Fruit fly (Drosophila melanogaster) whole organism, embryonic: ENCODE data around the gene CG8379.
A peak's percentile ranks its signal among the peaks of the same experiment; 100 is the strongest.

Experiments
- Atf-2 ChIP-seq: fragments of 200-800 bp; sonication (Bioruptor generic); optimal IDR thresholded peaks from 2 replicates; lab custom pipeline; 2016; ENCODE audit warnings: missing biosample characterization, missing genetic modification characterization
- CG13894 ChIP-seq: fragments of 200-800 bp; sonication (Bioruptor generic); optimal IDR thresholded peaks from 3 replicates; lab custom pipeline; 2018; ENCODE audit warnings: missing biosample characterization, mild to moderate bottlenecking, missing genetic modification characterization, moderate library complexity
- CG15073 ChIP-seq: fragments of 200-800 bp; sonication (Bioruptor generic); optimal IDR thresholded peaks from 2 replicates; lab custom pipeline; 2016; ENCODE audit warnings: missing biosample characterization, missing genetic modification characterization
- CG15269 ChIP-seq: fragments of 200-800 bp; sonication (Bioruptor generic); optimal IDR thresholded peaks from 2 replicates; lab custom pipeline; 2018; ENCODE audit warnings: missing biosample characterization, mild to moderate bottlenecking, missing genetic modification characterization, moderate library complexity
- CG17328 ChIP-seq: fragments of 200-800 bp; sonication (Bioruptor generic); IDR thresholded peaks from 2 replicates; pipeline ENCODE4 v1.3.6; 2022; ENCODE audit warnings: missing biosample characterization, missing genetic modification characterization
- CG17568 ChIP-seq: fragments of 200-800 bp; sonication (Bioruptor generic); optimal IDR thresholded peaks from 2 replicates; lab custom pipeline; 2018; ENCODE audit warnings: missing biosample characterization, mild to moderate bottlenecking, missing genetic modification characterization, moderate library complexity
- CG17802 ChIP-seq: fragments of 200-800 bp; sonication (Bioruptor generic); optimal IDR thresholded peaks from 2 replicates; lab custom pipeline; 2018; ENCODE audit warnings: missing biosample characterization, mild to moderate bottlenecking, missing genetic modification characterization, moderate library complexity
- CG1792 ChIP-seq: fragments of 200-800 bp; sonication (Bioruptor generic); optimal IDR thresholded peaks from 2 replicates; lab custom pipeline; 2016; ENCODE audit warnings: missing biosample characterization, missing genetic modification characterization
- CG18262 ChIP-seq: fragments of 200-800 bp; optimal IDR thresholded peaks from 3 replicates; lab custom pipeline; 2019; ENCODE audit warnings: missing biosample characterization, mild to moderate bottlenecking, missing genetic modification characterization, moderate library complexity
- CG31224 ChIP-seq: fragments of 200-800 bp; sonication (Bioruptor generic); IDR thresholded peaks from 2 replicates; pipeline ENCODE4 v1.3.6; 2022; ENCODE audit warnings: missing biosample characterization, missing genetic modification characterization
- CG32772 ChIP-seq: fragments of 200-800 bp; sonication (Bioruptor generic); IDR thresholded peaks from 2 replicates; pipeline ENCODE4 v1.3.6; 2022; ENCODE audit warnings: missing biosample characterization, missing genetic modification characterization
- CG3726 ChIP-seq: fragments of 200-800 bp; sonication (Bioruptor generic); IDR thresholded peaks from 3 replicates; pipeline ENCODE4, ENCODE4 v1.3.6; 2022; ENCODE audit warnings: missing biosample characterization, missing genetic modification characterization
- CG3847 ChIP-seq: fragments of 200-800 bp; sonication (Bioruptor generic); IDR thresholded peaks from 2 replicates; pipeline ENCODE4 v1.3.6; 2022; ENCODE audit warnings: missing biosample characterization, missing genetic modification characterization
- CG4282 ChIP-seq: fragments of 200-800 bp; sonication (Bioruptor generic); optimal IDR thresholded peaks from 2 replicates; lab custom pipeline; 2016; ENCODE audit warnings: missing biosample characterization, missing genetic modification characterization
- CG7745 ChIP-seq: fragments of 200-800 bp; sonication (Bioruptor generic); optimal IDR thresholded peaks from 2 replicates; lab custom pipeline; 2018; ENCODE audit warnings: missing biosample characterization, mild to moderate bottlenecking, missing genetic modification characterization, moderate library complexity
- CG9797 ChIP-seq: fragments of 200-800 bp; sonication (Bioruptor generic); optimal IDR thresholded peaks from 3 replicates; lab custom pipeline; 2018; ENCODE audit warnings: missing biosample characterization, mild to moderate bottlenecking, missing genetic modification characterization
- CkIIα-i1 ChIP-seq: fragments of 200-800 bp; sonication (Bioruptor generic); IDR thresholded peaks from 2 replicates; pipeline ENCODE4 v1.3.6; 2022; ENCODE audit warnings: missing biosample characterization, missing genetic modification characterization
- Dp ChIP-seq: fragments of 200-800 bp; sonication (Bioruptor generic); optimal IDR thresholded peaks from 2 replicates; lab custom pipeline; 2018; ENCODE audit warnings: missing biosample characterization, mild to moderate bottlenecking, missing genetic modification characterization, moderate library complexity
- Dref ChIP-seq: fragments of 200-800 bp; sonication (Bioruptor generic); IDR thresholded peaks from 2 replicates; pipeline ENCODE4 v1.3.6; 2022; ENCODE audit warnings: missing biosample characterization, missing genetic modification characterization
- E2f2 ChIP-seq: fragments of 200-800 bp; sonication (Bioruptor generic); IDR thresholded peaks from 2 replicates; pipeline ENCODE4 v1.3.6; 2022; ENCODE audit warnings: missing biosample characterization, missing genetic modification characterization
- Elba2 ChIP-seq: fragments of 200-800 bp; sonication (Bioruptor generic); optimal IDR thresholded peaks from 3 replicates; lab custom pipeline; 2016; ENCODE audit warnings: missing biosample characterization, missing genetic modification characterization
- Fer1 ChIP-seq: fragments of 200-800 bp; sonication (Bioruptor generic); optimal IDR thresholded peaks from 2 replicates; lab custom pipeline; 2017; ENCODE audit warnings: missing biosample characterization, mild to moderate bottlenecking, missing genetic modification characterization
- Hr51 ChIP-seq, 2 experiments: fragments of 200-800 bp; sonication (Bioruptor generic); optimal IDR thresholded peaks; 2 replicates in 1 of 2; 3 replicates in 1 of 2; lab custom pipeline; 2016 to 2018; ENCODE audit warnings: missing biosample characterization in 2 of 2, missing genetic modification characterization in 2 of 2, mild to moderate bottlenecking in 1 of 2, moderate library complexity in 1 of 2
- Kr ChIP-seq: fragments of 200-800 bp; sonication (Bioruptor generic); optimal IDR thresholded peaks from 2 replicates; lab custom pipeline; 2017; ENCODE audit warnings: missing biosample characterization, mild to moderate bottlenecking, missing genetic modification characterization
- Mad ChIP-seq: fragments of 200-800 bp; sonication (Bioruptor generic); optimal IDR thresholded peaks from 2 replicates; lab custom pipeline; 2016; ENCODE audit warnings: missing biosample characterization, missing genetic modification characterization
- Max ChIP-seq: fragments of 200-800 bp; sonication (Bioruptor generic); optimal IDR thresholded peaks from 2 replicates; lab custom pipeline; 2016; ENCODE audit warnings: missing biosample characterization, mild to moderate bottlenecking, missing genetic modification characterization
- Mes4 ChIP-seq: fragments of 200-800 bp; sonication (Bioruptor generic); optimal IDR thresholded peaks from 2 replicates; lab custom pipeline; 2016; ENCODE audit warnings: missing biosample characterization, missing genetic modification characterization
- NK7.1 ChIP-seq: fragments of 200-800 bp; sonication (Bioruptor generic); optimal IDR thresholded peaks from 3 replicates; lab custom pipeline; 2016; ENCODE audit warnings: missing biosample characterization, missing genetic modification characterization
- Sox102F ChIP-seq: fragments of 200-800 bp; sonication (Bioruptor generic); optimal IDR thresholded peaks from 2 replicates; lab custom pipeline; 2018; ENCODE audit warnings: missing biosample characterization, mild to moderate bottlenecking, missing genetic modification characterization, moderate library complexity
- Ssrp ChIP-seq: fragments of 200-800 bp; sonication (Bioruptor generic); optimal IDR thresholded peaks from 2 replicates; lab custom pipeline; 2018; ENCODE audit warnings: missing biosample characterization, mild to moderate bottlenecking, missing genetic modification characterization, moderate library complexity
- Usf ChIP-seq: fragments of 200-800 bp; sonication (Bioruptor generic); optimal IDR thresholded peaks from 2 replicates; lab custom pipeline; 2017; ENCODE audit warnings: missing genotype, missing biosample characterization, missing genetic modification characterization
- ac ChIP-seq: fragments of 200-800 bp; sonication (Bioruptor generic); optimal IDR thresholded peaks from 3 replicates; lab custom pipeline; 2017; ENCODE audit warnings: missing biosample characterization, mild to moderate bottlenecking, missing genetic modification characterization
- croc ChIP-seq: fragments of 200-800 bp; sonication (Bioruptor generic); conservative IDR thresholded peaks from 3 replicates; pipeline ENCODE4 v1.3.6; 2022; ENCODE audit warnings: missing biosample characterization, missing genetic modification characterization
- dm ChIP-seq: fragments of 200-800 bp; sonication (Bioruptor generic); optimal IDR thresholded peaks from 3 replicates; lab custom pipeline; 2016; ENCODE audit warnings: missing biosample characterization, missing genetic modification characterization
- fd3F ChIP-seq: fragments of 200-800 bp; sonication (Bioruptor generic); optimal IDR thresholded peaks from 2 replicates; lab custom pipeline; 2018; ENCODE audit warnings: missing biosample characterization, mild to moderate bottlenecking, missing genetic modification characterization, moderate library complexity
- gsb-n ChIP-seq: fragments of 200-800 bp; sonication (Bioruptor generic); optimal IDR thresholded peaks from 3 replicates; lab custom pipeline; 2018; ENCODE audit warnings: missing biosample characterization, mild to moderate bottlenecking, missing genetic modification characterization
- gt ChIP-seq: fragments of 200-800 bp; sonication (Bioruptor generic); IDR thresholded peaks from 2 replicates; pipeline ENCODE4 v1.3.6; 2022; ENCODE audit warnings: missing biosample characterization, missing genetic modification characterization
- hkb ChIP-seq, 2 experiments: fragments of 200-800 bp in 1 of 2; fragments of >200 bp in 1 of 2; sonication (Bioruptor generic) in 1 of 2; IDR thresholded peaks in 1 of 2; optimal IDR thresholded peaks in 1 of 2; 2 replicates each; pipeline versions ENCODE4 v1.3.6 to Lab custom; 2017 to 2022; ENCODE audit warnings: missing biosample characterization in 1 of 2, missing genetic modification characterization in 1 of 2
- lov ChIP-seq, 2 experiments: fragments of 200-800 bp in 1 of 2; fragments of >200 bp in 1 of 2; sonication (Bioruptor generic) in 1 of 2; IDR thresholded peaks in 1 of 2; optimal IDR thresholded peaks in 1 of 2; 2 replicates in 1 of 2; 3 replicates in 1 of 2; pipeline versions ENCODE4 v1.3.6 to Lab custom; 2017 to 2022; ENCODE audit warnings: missing biosample characterization in 1 of 2, missing genetic modification characterization in 1 of 2
- org-1 ChIP-seq: fragments of 200-800 bp; sonication (Bioruptor generic); optimal IDR thresholded peaks from 2 replicates; lab custom pipeline; 2017; ENCODE audit warnings: missing biosample characterization, missing genetic modification characterization
- psq ChIP-seq: fragments of 200-800 bp; sonication (Bioruptor generic); optimal IDR thresholded peaks from 2 replicates; lab custom pipeline; 2017; ENCODE audit warnings: missing biosample characterization, missing genetic modification characterization
- repo ChIP-seq: fragments of 200-800 bp; sonication (Bioruptor generic); optimal IDR thresholded peaks from 2 replicates; lab custom pipeline; 2016; ENCODE audit warnings: missing biosample characterization, missing genetic modification characterization
- schlank ChIP-seq: fragments of 200-800 bp; sonication (Bioruptor generic); optimal IDR thresholded peaks from 2 replicates; lab custom pipeline; 2018; ENCODE audit warnings: missing biosample characterization, mild to moderate bottlenecking, missing genetic modification characterization
- sob ChIP-seq: fragments of 200-800 bp; sonication (Bioruptor generic); IDR thresholded peaks from 2 replicates; pipeline ENCODE4 v1.3.6; 2022; ENCODE audit warnings: missing biosample characterization, missing genetic modification characterization
- sqz ChIP-seq: fragments of 200-800 bp; sonication (Bioruptor generic); optimal IDR thresholded peaks from 3 replicates; lab custom pipeline; 2018; ENCODE audit warnings: missing biosample characterization, mild to moderate bottlenecking, missing genetic modification characterization
- ssp ChIP-seq: fragments of 200-800 bp; sonication (Bioruptor generic); IDR thresholded peaks from 2 replicates; pipeline ENCODE4 v1.3.6; 2022; ENCODE audit warnings: missing biosample characterization, missing genetic modification characterization
- trem ChIP-seq: fragments of 200-800 bp; optimal IDR thresholded peaks from 3 replicates; lab custom pipeline; 2019; ENCODE audit warnings: missing biosample characterization, mild to moderate bottlenecking, missing genetic modification characterization, moderate library complexity
- tup ChIP-seq: fragments of 200-800 bp; sonication (Bioruptor generic); optimal IDR thresholded peaks from 2 replicates; lab custom pipeline; 2016; ENCODE audit warnings: missing biosample characterization, mild to moderate bottlenecking, missing genetic modification characterization, moderate library complexity
- vfl ChIP-seq: fragments of 200-800 bp; sonication (Bioruptor generic); optimal IDR thresholded peaks from 2 replicates; lab custom pipeline; 2016; ENCODE audit warnings: missing biosample characterization, missing genetic modification characterization

Gene CG8379

DNA sequence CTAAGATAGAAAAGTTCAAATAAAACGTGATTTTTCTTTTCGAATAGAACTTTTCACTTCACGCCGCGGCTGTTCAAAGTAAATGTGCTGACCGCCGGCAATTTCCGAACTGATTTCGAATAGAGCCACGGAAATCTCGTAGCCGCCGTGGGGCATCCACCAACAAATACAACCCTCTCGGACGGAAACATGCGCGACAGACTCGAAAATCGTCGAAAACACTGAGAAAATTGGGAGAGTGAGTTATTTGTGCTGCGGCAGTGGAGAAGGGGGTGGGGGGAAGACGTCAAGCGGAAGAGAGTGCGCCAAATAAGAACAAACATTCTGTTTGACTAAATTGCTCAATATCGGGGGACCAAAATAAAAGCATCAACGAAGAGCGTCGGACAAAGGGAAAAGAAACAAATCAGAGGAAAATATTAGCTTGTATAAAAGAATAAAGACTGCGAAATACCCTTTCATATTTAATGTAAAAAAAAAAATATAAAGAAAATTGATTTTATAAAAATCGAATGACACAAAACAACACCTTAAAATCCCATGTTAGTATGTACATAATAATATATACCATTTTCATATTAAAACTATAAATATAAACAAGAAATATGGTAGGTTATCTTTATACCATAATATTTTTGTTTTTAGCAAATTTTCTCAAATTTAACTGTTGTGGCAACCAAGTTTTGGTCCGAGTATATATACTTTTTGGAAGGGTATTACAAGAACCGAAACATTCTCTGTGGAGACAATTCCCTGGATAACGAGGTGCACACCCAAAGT is 43.3 kb downstream of the CG8379 start (continued):
- TF ChIP-seq Dref (no peak), CG3847 (no peak), Dp (GFP tag; lab: Kevin White, UChicago) (no peak), CG31224 (GFP tag; lab: Robert Waterston, UW) (no peak), tup (GFP tag; lab: Kevin White, UChicago) (no peak), CG17802 (tag; lab: Kevin White, UChicago) (no peak), Usf (peak; percentile 21), Max (GFP tag; lab: Kevin White, UChicago) (no peak), CG17568 (no peak), Elba2 (no peak), CkIIα-i1 (GFP tag; lab: Robert Waterston, UW) (no peak), vfl (GFP tag; lab: Kevin White, UChicago) (no peak), Ssrp (tag; lab: Kevin White, UChicago) (peak; percentile 70), schlank (tag; lab: Kevin White, UChicago) (no peak), ssp (GFP tag; lab: Robert Waterston, UW) (no peak), repo (GFP tag; lab: Kevin White, UChicago) (no peak), hkb (optimal IDR thresholded peaks at IDR 0.05; lab: Kevin White, UChicago) (no peak), hkb (GFP tag; IDR thresholded peaks at IDR 0.05; lab: Robert Waterston, UW) (no peak), CG3726 (GFP tag; lab: Robert Waterston, UW) (no peak), ac (GFP tag; lab: Kevin White, UChicago) (no peak), org-1 (peak; percentile 41), Mes4 (no peak), sqz (GFP tag; lab: Kevin White, UChicago) (peak; percentile 19), CG9797 (GFP tag; lab: Kevin White, UChicago) (no peak), sob (no peak), NK7.1 (GFP tag; lab: Kevin White, UChicago) (no peak), CG4282 (GFP tag; lab: Kevin White, UChicago) (no peak), Kr (GFP tag; lab: Kevin White, UChicago) (no peak), trem (tag; lab: Kevin White, UChicago) (peak; percentile 32), Fer1 (GFP tag; lab: Kevin White, UChicago) (peak; percentile 41), croc (GFP tag; lab: Robert Waterston, UW) (peak; percentile 35; the same call in 2 of the 3 replicates), fd3F (peak; percentile 29), psq (GFP tag; lab: Kevin White, UChicago) (no peak), CG32772 (GFP tag; lab: Robert Waterston, UW) (no peak), E2f2 (no peak), Hr51 (GFP tag; optimal IDR thresholded peaks at IDR 0.05; lab: Kevin White, UChicago) (peak in 1 of 2 experiments; percentile 85), CG7745 (tag; lab: Kevin White, UChicago) (no peak), CG17328 (peak; percentile 48; the same call in 1 of the 2 replicates), CG15269 (peak; percentile 73), Atf-2 (GFP tag; lab: Kevin White, UChicago) (no peak), CG15073 (GFP tag; lab: Kevin White, UChicago) (no peak), gsb-n (tag; lab: Kevin White, UChicago) (peak; percentile 79), CG13894 (tag; lab: Kevin White, UChicago) (no peak), dm (GFP tag; lab: Kevin White, UChicago) (no peak), Mad (no peak), CG1792 (GFP tag; lab: Kevin White, UChicago) (no peak), lov (optimal IDR thresholded peaks at IDR 0.05; lab: Kevin White, UChicago) (no peak), lov (GFP tag; IDR thresholded peaks at IDR 0.05; lab: Robert Waterston, UW) (no peak), CG18262 (tag; lab: Kevin White, UChicago) (peak; percentile 81), Sox102F (GFP tag; lab: Kevin White, UChicago) (peak; percentile 80), gt (GFP tag; lab: Robert Waterston, UW) (no peak)
